Fruit fly (Drosophila melanogaster) whole organism, wandering third instar larva: ENCODE results near the gene CG7650.

Source experiments
- Abd-B ChIP-seq: fragments of >200 bp; optimal IDR thresholded peaks from 2 replicates; lab custom pipeline; 2017; ENCODE audit warnings: missing biosample characterization, missing genetic modification characterization
- CG9705 ChIP-seq: fragments of 200-800 bp; sonication (Bioruptor generic); optimal IDR thresholded peaks from 2 replicates; lab custom pipeline; 2018; ENCODE audit warnings: missing biosample characterization, mild to moderate bottlenecking, missing genetic modification characterization
- CrebA ChIP-seq: fragments of 200-800 bp; sonication (Bioruptor generic); optimal IDR thresholded peaks from 2 replicates; lab custom pipeline; 2016; ENCODE audit warnings: missing biosample characterization, mild to moderate bottlenecking, missing genetic modification characterization, borderline replicate concordance
- Dfd ChIP-seq: fragments of >200 bp; optimal IDR thresholded peaks from 2 replicates; lab custom pipeline; 2017; ENCODE audit warnings: missing biosample characterization, missing genetic modification characterization
- Dif ChIP-seq: fragments of 200-275, 200-300 bp; sonication (Bioruptor generic); optimal IDR thresholded peaks from 2 replicates; lab custom pipeline; 2018; ENCODE audit warnings: missing biosample characterization, missing genetic modification characterization; ENCODE audit not compliant: partially characterized antibody
- GATAd ChIP-seq: sonication (Bioruptor generic); optimal IDR thresholded peaks from 2 replicates; lab custom pipeline; 2016; ENCODE audit warnings: missing biosample characterization, missing genetic modification characterization
- HLH106 ChIP-seq: fragments of 200-800 bp; optimal IDR thresholded peaks from 3 replicates; lab custom pipeline; 2019; ENCODE audit warnings: missing biosample characterization, mild to moderate bottlenecking, missing genetic modification characterization, moderate library complexity
- Hr83 ChIP-seq: fragments of 200-300 bp; sonication (Bioruptor generic); optimal IDR thresholded peaks from 2 replicates; lab custom pipeline; 2016; ENCODE audit warnings: missing biosample characterization, mild to moderate bottlenecking, missing genetic modification characterization, moderate library complexity; ENCODE audit not compliant: poor library complexity, severe bottlenecking
- Mio ChIP-seq: sonication (Bioruptor generic); optimal IDR thresholded peaks from 2 replicates; lab custom pipeline; 2016; ENCODE audit warnings: missing biosample characterization, missing genetic modification characterization
- N ChIP-seq: fragments of >200 bp; optimal IDR thresholded peaks from 2 replicates; lab custom pipeline; 2018; ENCODE audit warnings: missing biosample characterization, missing external identifiers, missing genetic modification characterization
- Rel ChIP-seq, 2 experiments: fragments of 200-800 bp; sonication (Bioruptor generic) in 1 of 2; optimal IDR thresholded peaks; 2 replicates in 1 of 2; 3 replicates in 1 of 2; lab custom pipeline; 2016 to 2019; ENCODE audit warnings: mild to moderate bottlenecking in 2 of 2, missing biosample characterization in 2 of 2, missing genetic modification characterization in 2 of 2, moderate library complexity in 1 of 2
- Sp1 ChIP-seq: fragments of 200-800 bp; sonication (Bioruptor generic); optimal IDR thresholded peaks from 3 replicates; lab custom pipeline; 2019; ENCODE audit warnings: missing biosample characterization, mild to moderate bottlenecking, missing genetic modification characterization, moderate library complexity
- Vsx2 ChIP-seq: fragments of 200-300, 225-300 bp; sonication (Bioruptor generic); optimal IDR thresholded peaks from 2 replicates; lab custom pipeline; 2018; ENCODE audit warnings: missing biosample characterization, missing genetic modification characterization; ENCODE audit not compliant: partially characterized antibody
- br ChIP-seq: fragments of 200-800 bp; sonication (Bioruptor generic); optimal IDR thresholded peaks from 2 replicates; lab custom pipeline; 2016; ENCODE audit warnings: missing biosample characterization, missing genetic modification characterization
- foxo ChIP-seq, 2 experiments: fragments of 200-800 bp; sonication (Bioruptor generic); optimal IDR thresholded peaks; 2 replicates in 1 of 2; 3 replicates in 1 of 2; lab custom pipeline; 2016 to 2017; ENCODE audit warnings: missing biosample characterization in 2 of 2, missing genetic modification characterization in 2 of 2
- h ChIP-seq: fragments of 200-800 bp; sonication (Bioruptor generic); optimal IDR thresholded peaks from 3 replicates; lab custom pipeline; 2016; ENCODE audit warnings: missing biosample characterization, mild to moderate bottlenecking, missing genetic modification characterization
- jim ChIP-seq: fragments of 175-275, 200-325 bp; sonication (Bioruptor generic); optimal IDR thresholded peaks from 2 replicates; lab custom pipeline; 2016; ENCODE audit warnings: missing biosample characterization, mild to moderate bottlenecking, missing genetic modification characterization
- lola ChIP-seq: fragments of >200 bp; optimal IDR thresholded peaks from 2 replicates; lab custom pipeline; 2017; ENCODE audit warnings: missing biosample characterization, missing genetic modification characterization
- rgr ChIP-seq: fragments of 200-800 bp; sonication (Bioruptor generic); optimal IDR thresholded peaks from 3 replicates; lab custom pipeline; 2016; ENCODE audit warnings: missing biosample characterization, mild to moderate bottlenecking, missing genetic modification characterization
- sage ChIP-seq: fragments of 200-800 bp; sonication (Bioruptor generic); optimal IDR thresholded peaks from 2 replicates; lab custom pipeline; 2016; ENCODE audit warnings: missing biosample characterization, mild to moderate bottlenecking, missing genetic modification characterization
- tai ChIP-seq: sonication (Bioruptor generic); optimal IDR thresholded peaks from 2 replicates; lab custom pipeline; 2016; ENCODE audit warnings: missing biosample characterization, missing genetic modification characterization
- usp ChIP-seq: fragments of >200 bp; optimal IDR thresholded peaks from 2 replicates; lab custom pipeline; 2017; ENCODE audit warnings: missing biosample characterization, missing genetic modification characterization
- woc ChIP-seq: sonication (Bioruptor generic); optimal IDR thresholded peaks from 2 replicates; lab custom pipeline; 2016; ENCODE audit warnings: missing biosample characterization, mild to moderate bottlenecking, missing genetic modification characterization

The CG7650 gene

dm6 chr3L:15597945-15598344 lies 12.2 kb downstream of the CG7650 start:
- no peak for TF ChIP-seq CG9705 (GFP tag; lab: Kevin White, UChicago)
- TF ChIP-seq Vsx2 (GFP tag; lab: Kevin White, UChicago), result no peak
- TF ChIP-seq foxo (GFP tag; optimal IDR thresholded peaks at IDR 0.05; lab: Kevin White, UChicago), result no peak
- TF ChIP-seq jim, result no peak
- no peak for TF ChIP-seq CrebA (GFP tag; lab: Kevin White, UChicago)
- TF ChIP-seq usp (GFP tag; lab: Kevin White, UChicago), result no peak
- no peak for TF ChIP-seq Abd-B

- TF ChIP-seq GATAd (no peak), Mio (GFP tag; lab: Kevin White, UChicago) (no peak), Abd-B (no peak), tai (GFP tag; lab: Kevin White, UChicago) (no peak), Rel (GFP tag; optimal IDR thresholded peaks at IDR 0.05; lab: Kevin White, UChicago) (no peak), Rel (tag; optimal IDR thresholded peaks at IDR 0.05; lab: Kevin White, UChicago) (peak; percentile 63), rgr (GFP tag; lab: Kevin White, UChicago) (peak; percentile 17), Sp1 (peak; percentile 17), N (GFP tag; lab: Kevin White, UChicago) (no peak), h (GFP tag; lab: Kevin White, UChicago) (peak; percentile 12), Hr83 (GFP tag; lab: Kevin White, UChicago) (no peak)
These were observed 13.0 kb downstream of the CG7650 start for dm6 chr3L:15597037-15597785.

dm6 chr3L:15595980-15596379 lies 14.2 kb downstream of the CG7650 start:
- TF ChIP-seq foxo (GFP tag; optimal IDR thresholded peaks at IDR 0.05; lab: Kevin White, UChicago) (no peak), jim (no peak), Dfd (GFP tag; lab: Kevin White, UChicago) (no peak), woc (GFP tag; lab: Kevin White, UChicago) (no peak)

dm6 chr3L:15595175-15595724 lies 14.9 kb downstream of the CG7650 start:
- TF ChIP-seq GATAd (no peak), foxo (GFP tag; optimal IDR thresholded peaks at IDR 0.05; lab: Kevin White, UChicago) (no peak), HLH106 (no peak)
- TF ChIP-seq, all 38 proteins: peak for 0

- no peak for TF ChIP-seq Hr83 (GFP tag; lab: Kevin White, UChicago)
- no peak for TF ChIP-seq Mio (GFP tag; lab: Kevin White, UChicago)
- peak; percentile 27 for TF ChIP-seq br (GFP tag; lab: Kevin White, UChicago)
- no peak for TF ChIP-seq Rel (GFP tag; optimal IDR thresholded peaks at IDR 0.05; lab: Kevin White, UChicago)
- TF ChIP-seq Rel (tag; optimal IDR thresholded peaks at IDR 0.05; lab: Kevin White, UChicago), result peak; percentile 17
- no peak for TF ChIP-seq Dif (GFP tag; lab: Kevin White, UChicago)
- TF ChIP-seq, all 38 proteins: peak for 2
These were observed 16.0 kb downstream of the CG7650 start for dm6 chr3L:15594093-15594653.

dm6 chr3L:15593399-15593798 lies 16.8 kb downstream of the CG7650 start:
- TF ChIP-seq Abd-B, result no peak
- TF ChIP-seq sage, result no peak
- no peak for TF ChIP-seq lola
- no peak for TF ChIP-seq CG9705 (GFP tag; lab: Kevin White, UChicago)

- peak; percentile 19 for TF ChIP-seq HLH106
- no peak for TF ChIP-seq Abd-B
These were observed 17.5 kb downstream of the CG7650 start for dm6 chr3L:15592536-15593260.
